Fruit fly (Drosophila melanogaster) whole organism, embryonic: Measurements from ENCODE around the gene Mur2B.

Source experiments
- Adf1 ChIP-seq: fragments of 200-800 bp; sonication (Bioruptor generic); IDR thresholded peaks from 2 replicates; pipeline ENCODE4 v1.3.6; 2022; ENCODE audit warnings: missing biosample characterization, missing genetic modification characterization
- BtbVII ChIP-seq: fragments of 200-800 bp; sonication (Bioruptor generic); optimal IDR thresholded peaks from 3 replicates; lab custom pipeline; 2017; ENCODE audit warnings: missing biosample characterization, mild to moderate bottlenecking, missing genetic modification characterization
- CG1024 ChIP-seq: fragments of 200-800 bp; sonication (Bioruptor generic); IDR thresholded peaks from 2 replicates; pipeline ENCODE4 v1.3.6; 2022; ENCODE audit warnings: missing biosample characterization, missing genetic modification characterization
- CG10366 ChIP-seq: fragments of 200-800 bp; sonication (Bioruptor generic); IDR thresholded peaks from 2 replicates; pipeline ENCODE4 v1.3.6; 2022; ENCODE audit warnings: missing biosample characterization, missing genetic modification characterization
- CG10979 ChIP-seq: fragments of 200-800 bp; sonication (Bioruptor generic); optimal IDR thresholded peaks from 2 replicates; lab custom pipeline; 2018; ENCODE audit warnings: missing biosample characterization, mild to moderate bottlenecking, missing genetic modification characterization, moderate library complexity
- CG12391 ChIP-seq: fragments of 200-800 bp; sonication (Bioruptor generic); optimal IDR thresholded peaks from 3 replicates; lab custom pipeline; 2018; ENCODE audit warnings: missing biosample characterization, mild to moderate bottlenecking, missing genetic modification characterization, moderate library complexity
- CG12659 ChIP-seq: fragments of 200-800 bp; sonication (Bioruptor generic); optimal IDR thresholded peaks from 3 replicates; lab custom pipeline; 2017; ENCODE audit warnings: mild to moderate bottlenecking, missing biosample characterization, missing genetic modification reagents, missing genetic modification characterization
- CG14965 ChIP-seq: fragments of 200-800 bp; sonication (Bioruptor generic); optimal IDR thresholded peaks from 2 replicates; lab custom pipeline; 2016; ENCODE audit warnings: missing biosample characterization, missing genetic modification characterization, borderline replicate concordance
- CG30431 ChIP-seq: fragments of 200-800 bp; sonication (Bioruptor generic); optimal IDR thresholded peaks from 2 replicates; lab custom pipeline; 2017; ENCODE audit warnings: missing biosample characterization, missing genetic modification characterization
- CG3407 ChIP-seq: fragments of 200-800 bp; sonication (Bioruptor generic); optimal IDR thresholded peaks from 2 replicates; lab custom pipeline; 2018; ENCODE audit warnings: missing biosample characterization, mild to moderate bottlenecking, missing genetic modification characterization
- CG34422 ChIP-seq: fragments of 200-800 bp; sonication (Bioruptor generic); IDR thresholded peaks from 3 replicates; pipeline ENCODE4 v1.3.6; 2022; ENCODE audit warnings: missing biosample characterization, missing genetic modification characterization
- CG4404 ChIP-seq: fragments of 200-800 bp; sonication (Bioruptor generic); IDR thresholded peaks from 2 replicates; pipeline ENCODE4 v1.3.6; 2022; ENCODE audit warnings: missing biosample characterization, missing genetic modification characterization
- CG4424 ChIP-seq: fragments of 200-800 bp; sonication (Bioruptor generic); optimal IDR thresholded peaks from 3 replicates; lab custom pipeline; 2016; ENCODE audit warnings: missing biosample characterization, missing genetic modification characterization
- CG4854 ChIP-seq: fragments of 200-800 bp; sonication (Bioruptor generic); optimal IDR thresholded peaks from 2 replicates; lab custom pipeline; 2016; ENCODE audit warnings: missing biosample characterization, missing genetic modification characterization, inconsistent platforms
- CG7271 ChIP-seq: fragments of 200-800 bp; sonication (Bioruptor generic); optimal IDR thresholded peaks from 2 replicates; lab custom pipeline; 2018; ENCODE audit warnings: missing biosample characterization, mild to moderate bottlenecking, missing genetic modification characterization, moderate library complexity
- CG7928 ChIP-seq: fragments of 200-800 bp; sonication (Bioruptor generic); optimal IDR thresholded peaks from 2 replicates; lab custom pipeline; 2017; ENCODE audit warnings: missing biosample characterization, mild to moderate bottlenecking, missing genetic modification characterization
- CoRest ChIP-seq: fragments of 200-800 bp; sonication (Bioruptor generic); optimal IDR thresholded peaks from 3 replicates; lab custom pipeline; 2018; ENCODE audit warnings: missing biosample characterization, mild to moderate bottlenecking, missing genetic modification characterization, moderate library complexity
- D19B ChIP-seq: fragments of 200-800 bp; sonication (Bioruptor generic); optimal IDR thresholded peaks from 2 replicates; lab custom pipeline; 2017; ENCODE audit warnings: missing biosample characterization, mild to moderate bottlenecking, missing genetic modification characterization
- Dfd ChIP-seq, 2 experiments: fragments of >200 bp; optimal IDR thresholded peaks; 2 replicates each; lab custom pipeline; 2017; ENCODE audit warnings: missing biosample characterization in 2 of 2, missing genetic modification characterization in 2 of 2
- Hand ChIP-seq: fragments of 200-800 bp; sonication (Bioruptor generic); optimal IDR thresholded peaks from 2 replicates; lab custom pipeline; 2017; ENCODE audit warnings: mild to moderate bottlenecking, missing biosample characterization, missing genetic modification reagents, missing genetic modification characterization
- Hr51 ChIP-seq, 2 experiments: fragments of 200-800 bp; sonication (Bioruptor generic); optimal IDR thresholded peaks; 2 replicates in 1 of 2; 3 replicates in 1 of 2; lab custom pipeline; 2016 to 2018; ENCODE audit warnings: missing biosample characterization in 2 of 2, missing genetic modification characterization in 2 of 2, mild to moderate bottlenecking in 1 of 2, moderate library complexity in 1 of 2
- Hr78 ChIP-seq, 2 experiments: fragments of 200-800 bp in 1 of 2; fragments of >200 bp in 1 of 2; sonication (Bioruptor generic) in 1 of 2; optimal IDR thresholded peaks; 2 replicates each; lab custom pipeline; 2017 to 2019; ENCODE audit warnings: missing biosample characterization in 2 of 2, missing genetic modification characterization in 2 of 2, mild to moderate bottlenecking in 1 of 2, moderate library complexity in 1 of 2
- Lhr ChIP-seq: fragments of 200-800 bp; sonication (Bioruptor generic); optimal IDR thresholded peaks from 3 replicates; lab custom pipeline; 2017; ENCODE audit warnings: mild to moderate bottlenecking, missing biosample characterization, missing genetic modification reagents, missing genetic modification characterization
- NK7.1 ChIP-seq: fragments of 200-800 bp; sonication (Bioruptor generic); optimal IDR thresholded peaks from 3 replicates; lab custom pipeline; 2016; ENCODE audit warnings: missing biosample characterization, missing genetic modification characterization
- Sox100B ChIP-seq: fragments of 200-800 bp; sonication (Bioruptor generic); optimal IDR thresholded peaks from 3 replicates; lab custom pipeline; 2018; ENCODE audit warnings: missing biosample characterization, mild to moderate bottlenecking, missing genetic modification characterization
- Spps ChIP-seq: fragments of 200-800 bp; sonication (Bioruptor generic); optimal IDR thresholded peaks from 2 replicates; lab custom pipeline; 2018; ENCODE audit warnings: missing biosample characterization, mild to moderate bottlenecking, missing genetic modification characterization
- Taf1 ChIP-seq: fragments of 200-800 bp; sonication (Bioruptor generic); IDR thresholded peaks from 2 replicates; pipeline ENCODE4 v1.3.6; 2022; ENCODE audit warnings: missing biosample characterization, missing genetic modification characterization
- ap ChIP-seq: fragments of 200-800 bp; sonication (Bioruptor generic); IDR thresholded peaks from 2 replicates; pipeline ENCODE4 v1.3.6; 2022; ENCODE audit warnings: missing biosample characterization, missing genetic modification characterization
- chinmo ChIP-seq: fragments of 200-800 bp; sonication (Bioruptor generic); IDR thresholded peaks from 4 replicates; pipeline ENCODE4 v1.3.6; 2022; ENCODE audit warnings: missing biosample characterization, missing genetic modification characterization; ENCODE audit not compliant: partially characterized antibody
- dimm ChIP-seq: fragments of 200-800 bp; sonication (Bioruptor generic); IDR thresholded peaks from 2 replicates; pipeline ENCODE4 v1.3.6; 2022; ENCODE audit warnings: missing biosample characterization, missing genetic modification characterization
- dmrt99B ChIP-seq: fragments of 200-800 bp; sonication (Bioruptor generic); optimal IDR thresholded peaks from 2 replicates; lab custom pipeline; 2018; ENCODE audit warnings: missing biosample characterization, mild to moderate bottlenecking, missing genetic modification characterization, moderate library complexity
- fru ChIP-seq: fragments of >200 bp; optimal IDR thresholded peaks from 2 replicates; lab custom pipeline; 2017
- ftz-f1 ChIP-seq: fragments of 200-800 bp; sonication (Bioruptor generic); optimal IDR thresholded peaks from 2 replicates; lab custom pipeline; 2016; ENCODE audit warnings: missing biosample characterization, missing genetic modification characterization
- gcm ChIP-seq: fragments of 200-800 bp; sonication (Bioruptor generic); optimal IDR thresholded peaks from 2 replicates; lab custom pipeline; 2019; ENCODE audit warnings: missing biosample characterization, mild to moderate bottlenecking, missing genetic modification characterization, moderate library complexity
- ind ChIP-seq: fragments of 200-800 bp; sonication (Bioruptor generic); optimal IDR thresholded peaks from 3 replicates; lab custom pipeline; 2016; ENCODE audit warnings: missing biosample characterization, missing genetic modification characterization
- inv ChIP-seq: fragments of 200-800 bp; sonication (Bioruptor generic); IDR thresholded peaks from 2 replicates; pipeline ENCODE4 v1.3.6; 2022; ENCODE audit warnings: missing biosample characterization, missing genetic modification characterization; ENCODE audit not compliant: partially characterized antibody
- lbe ChIP-seq: fragments of 200-800 bp; sonication (Bioruptor generic); optimal IDR thresholded peaks from 2 replicates; lab custom pipeline; 2016; ENCODE audit warnings: missing biosample characterization, mild to moderate bottlenecking, missing genetic modification characterization
- mirr ChIP-seq: fragments of 200-800 bp; sonication (Bioruptor generic); optimal IDR thresholded peaks from 3 replicates; lab custom pipeline; 2018; ENCODE audit warnings: missing biosample characterization, mild to moderate bottlenecking, missing genetic modification characterization
- nom ChIP-seq: fragments of 200-800 bp; sonication (Bioruptor generic); optimal IDR thresholded peaks from 2 replicates; lab custom pipeline; 2017; ENCODE audit warnings: missing biosample characterization, missing genetic modification characterization, mild to moderate bottlenecking, moderate library complexity, missing genetic modification reagents
- oc ChIP-seq: fragments of 200-800 bp; sonication (Bioruptor generic); optimal IDR thresholded peaks from 2 replicates; lab custom pipeline; 2018; ENCODE audit warnings: missing biosample characterization, mild to moderate bottlenecking, missing genetic modification characterization, moderate library complexity
- phol ChIP-seq: fragments of 200-800 bp; sonication (Bioruptor generic); optimal IDR thresholded peaks from 3 replicates; lab custom pipeline; 2018; ENCODE audit warnings: missing biosample characterization, mild to moderate bottlenecking, missing genetic modification characterization, moderate library complexity
- rib ChIP-seq: fragments of 200-800 bp; sonication (Bioruptor generic); IDR thresholded peaks from 2 replicates; pipeline ENCODE4 v1.3.6; 2022; ENCODE audit warnings: missing biosample characterization, missing genetic modification characterization
- ro ChIP-seq: fragments of 200-800 bp; sonication (Bioruptor generic); IDR thresholded peaks from 2 replicates; pipeline ENCODE4 v1.3.6; 2022; ENCODE audit warnings: missing biosample characterization, missing genetic modification characterization
- sima ChIP-seq: fragments of 200-800 bp; sonication (Bioruptor generic); optimal IDR thresholded peaks from 2 replicates; lab custom pipeline; 2016; ENCODE audit warnings: missing biosample characterization, missing genetic modification characterization
- sisA ChIP-seq: fragments of 200-800 bp; sonication (Bioruptor generic); IDR thresholded peaks from 2 replicates; pipeline ENCODE4 v1.3.6; 2022; ENCODE audit warnings: missing biosample characterization, missing genetic modification characterization
- tap ChIP-seq: fragments of 200-800 bp; optimal IDR thresholded peaks from 3 replicates; lab custom pipeline; 2019; ENCODE audit warnings: missing biosample characterization, mild to moderate bottlenecking, missing genetic modification characterization, moderate library complexity
- tin ChIP-seq: fragments of 200-800 bp; sonication (Bioruptor generic); optimal IDR thresholded peaks from 3 replicates; lab custom pipeline; 2016; ENCODE audit warnings: missing biosample characterization, missing genetic modification characterization
- ttk ChIP-seq: fragments of 200-800 bp; sonication (Bioruptor generic); IDR thresholded peaks from 2 replicates; pipeline ENCODE4 v2.1.2; 2022; ENCODE audit warnings: missing biosample characterization, missing genetic modification characterization
- vfl ChIP-seq: fragments of 200-800 bp; sonication (Bioruptor generic); optimal IDR thresholded peaks from 2 replicates; lab custom pipeline; 2016; ENCODE audit warnings: missing biosample characterization, missing genetic modification characterization
- vvl ChIP-seq: fragments of 200-800 bp; sonication (Bioruptor generic); IDR thresholded peaks from 2 replicates; pipeline ENCODE4 v1.3.6; 2022; ENCODE audit warnings: missing biosample characterization, missing genetic modification characterization
- wek ChIP-seq: fragments of 200-800 bp; sonication (Bioruptor generic); optimal IDR thresholded peaks from 3 replicates; lab custom pipeline; 2018; ENCODE audit warnings: missing biosample characterization, mild to moderate bottlenecking, missing genetic modification characterization, moderate library complexity

Gene Mur2B

DNA sequence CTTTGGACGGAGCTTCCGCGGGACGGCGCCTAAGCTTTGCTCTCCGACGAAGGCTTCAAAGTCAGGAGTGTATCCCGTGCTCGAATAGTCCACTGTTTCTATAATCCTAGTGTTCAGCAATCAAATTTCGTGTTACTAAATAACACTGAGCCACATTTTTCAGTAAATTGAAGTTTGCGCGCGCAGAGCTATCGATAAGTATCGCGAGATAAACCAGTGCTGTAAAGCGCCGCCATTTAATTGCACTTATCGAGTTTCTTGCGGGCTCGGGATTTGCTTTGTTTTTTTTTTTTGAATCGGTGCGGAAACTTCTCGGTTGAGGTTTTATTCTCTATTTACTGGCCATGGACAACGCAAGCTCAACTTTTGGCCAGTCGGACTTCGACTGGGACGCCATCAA, 191.7 kb downstream of the Mur2B start, which contains the start of the genes Rab27 and mei-38 (continued):
- peak; percentile 4 for TF ChIP-seq lbe
- no peak for TF ChIP-seq CG1024 (GFP tag; lab: Robert Waterston, UW)
- TF ChIP-seq oc (tag; lab: Kevin White, UChicago): no peak
- TF ChIP-seq CoRest (tag; lab: Kevin White, UChicago): peak; percentile 8
- no peak for TF ChIP-seq CG10979 (tag; lab: Kevin White, UChicago)
- no peak for TF ChIP-seq Spps (tag; lab: Kevin White, UChicago)
- TF ChIP-seq CG10366 (GFP tag; lab: Robert Waterston, UW): no peak
- no peak for TF ChIP-seq tap (tag; lab: Kevin White, UChicago)
- no peak for TF ChIP-seq sima (GFP tag; lab: Kevin White, UChicago)
- TF ChIP-seq ro (GFP tag; lab: Robert Waterston, UW): no peak
- TF ChIP-seq Hand (GFP tag; lab: Kevin White, UChicago): no peak
- TF ChIP-seq CG3407: no peak
- TF ChIP-seq gcm (GFP tag; lab: Kevin White, UChicago): no peak
- no peak for TF ChIP-seq ap (GFP tag; lab: Robert Waterston, UW)
- peak; percentile 57 for TF ChIP-seq vvl (GFP tag; lab: Robert Waterston, UW)
- TF ChIP-seq sisA (GFP tag; lab: Robert Waterston, UW): no peak
- TF ChIP-seq NK7.1: no peak
- TF ChIP-seq CG7928: no peak
- TF ChIP-seq inv: peak; percentile 60; the same call in 1 of the 2 replicates
- no peak for TF ChIP-seq ind (GFP tag; lab: Kevin White, UChicago)
- TF ChIP-seq dmrt99B (tag; lab: Kevin White, UChicago): no peak
- no peak for TF ChIP-seq CG4854 (GFP tag; lab: Kevin White, UChicago)
- no peak for TF ChIP-seq D19B (GFP tag; lab: Kevin White, UChicago)
- TF ChIP-seq Hr51 (GFP tag; optimal IDR thresholded peaks at IDR 0.05; lab: Kevin White, UChicago): no peak
- TF ChIP-seq CG12659: no peak
- TF ChIP-seq BtbVII (GFP tag; lab: Kevin White, UChicago): no peak
- TF ChIP-seq vfl: peak; percentile 20
- 0 out of 4 replicates have a peak, but pooled peaks have one; percentile 61 for TF ChIP-seq chinmo
- no peak for TF ChIP-seq Dfd (GFP tag; optimal IDR thresholded peaks at IDR 0.05; lab: Kevin White, UChicago)
- no peak for TF ChIP-seq CG30431 (GFP tag; lab: Kevin White, UChicago)
- no peak for TF ChIP-seq Lhr (GFP tag; lab: Kevin White, UChicago)
- TF ChIP-seq Sox100B (GFP tag; lab: Kevin White, UChicago): no peak
- no peak for TF ChIP-seq Hr78 (GFP tag; optimal IDR thresholded peaks at IDR 0.05; lab: Kevin White, UChicago)
- no peak for TF ChIP-seq mirr (GFP tag; lab: Kevin White, UChicago)
- TF ChIP-seq wek: no peak
- no peak for TF ChIP-seq CG14965
- no peak for TF ChIP-seq CG7271
- no peak for TF ChIP-seq nom
- TF ChIP-seq CG34422: no peak
- no peak for TF ChIP-seq CG12391 (tag; lab: Kevin White, UChicago)
- no peak; the same call in 1 of the 2 replicates for TF ChIP-seq CG4404 (GFP tag; lab: Robert Waterston, UW)
- peak; percentile 48 for TF ChIP-seq phol (tag; lab: Kevin White, UChicago)
- no peak for TF ChIP-seq rib
- TF ChIP-seq tin (GFP tag; lab: Kevin White, UChicago): no peak
- TF ChIP-seq Taf1: no peak
- no peak for TF ChIP-seq dimm
- TF ChIP-seq ttk: no peak
- TF ChIP-seq Adf1: no peak
- TF ChIP-seq fru (lab: Kevin White, UChicago): no peak
- peak; percentile 7 for TF ChIP-seq CG4424 (GFP tag; lab: Kevin White, UChicago)
- no peak for TF ChIP-seq ftz-f1 (GFP tag; lab: Kevin White, UChicago)
